Worm (Caenorhabditis elegans) whole organism, mixed stage, embryonic: Measurements from ENCODE around the gene cwp-1.

Experiments
- bed-3 ChIP-seq: fragments of 200-800 bp; sonication (Bioruptor generic); optimal IDR thresholded peaks from 3 replicates; lab custom pipeline; 2018; ENCODE audit warnings: mild to moderate bottlenecking, missing genetic modification characterization, moderate library complexity, missing compliant biosample characterization
- blmp-1 ChIP-seq: fragments of 150-350 bp; optimal IDR thresholded peaks from 2 replicates; lab custom pipeline; 2014; ENCODE audit warnings: missing biosample characterization, missing genetic modification characterization
- ceh-39 ChIP-seq: fragments of 150-350 bp; optimal IDR thresholded peaks from 2 replicates; lab custom pipeline; 2014; ENCODE audit warnings: missing biosample characterization, missing genetic modification characterization
- ceh-83 ChIP-seq: fragments of 200-800 bp; sonication (Bioruptor generic); optimal IDR thresholded peaks from 2 replicates; lab custom pipeline; 2018; ENCODE audit warnings: mild to moderate bottlenecking, missing genetic modification characterization, missing compliant biosample characterization
- ces-1 ChIP-seq: fragments of 150-350 bp; optimal IDR thresholded peaks from 2 replicates; lab custom pipeline; 2014; ENCODE audit warnings: missing biosample characterization, missing genetic modification reagents, missing genetic modification characterization
- cnd-1 ChIP-seq: fragments of 200-800 bp; sonication (Bioruptor generic); optimal IDR thresholded peaks from 2 replicates; lab custom pipeline; 2018; ENCODE audit warnings: mild to moderate bottlenecking, missing genetic modification characterization, missing compliant biosample characterization
- elt-1 ChIP-seq: sonication (generic microtip); optimal IDR thresholded peaks from 2 replicates; lab custom pipeline; 2017; ENCODE audit warnings: missing genetic modification characterization, mild to moderate bottlenecking, missing compliant biosample characterization, antibody characterized with exemption, moderate library complexity, borderline replicate concordance; ENCODE audit not compliant: insufficient read depth
- elt-3 ChIP-seq: fragments of 150-350 bp; optimal IDR thresholded peaks from 2 replicates; lab custom pipeline; 2014; ENCODE audit warnings: missing biosample characterization, missing genetic modification characterization
- flh-1 ChIP-seq: fragments of 200-800 bp; sonication (Bioruptor generic); optimal IDR thresholded peaks from 2 replicates; lab custom pipeline; 2018; ENCODE audit warnings: mild to moderate bottlenecking, missing genetic modification characterization, moderate library complexity, missing compliant biosample characterization
- hlh-1 ChIP-seq: fragments of 150-350 bp; optimal IDR thresholded peaks from 2 replicates; lab custom pipeline; 2014; ENCODE audit warnings: missing biosample characterization, missing genetic modification reagents, missing genetic modification characterization
- lin-13 ChIP-seq: fragments of 150-350 bp; optimal IDR thresholded peaks from 2 replicates; lab custom pipeline; 2014; ENCODE audit warnings: missing biosample characterization, missing genetic modification characterization
- lin-32 ChIP-seq: fragments of 200-800 bp; sonication (Bioruptor generic); optimal IDR thresholded peaks from 2 replicates; lab custom pipeline; 2018; ENCODE audit warnings: mild to moderate bottlenecking, missing genetic modification characterization, missing compliant biosample characterization
- lsy-2 ChIP-seq: fragments of 150-350 bp; optimal IDR thresholded peaks from 2 replicates; lab custom pipeline; 2014; ENCODE audit warnings: missing biosample characterization, missing genetic modification characterization
- mab-5 ChIP-seq: fragments of 150-350 bp; optimal IDR thresholded peaks from 2 replicates; lab custom pipeline; 2014; ENCODE audit warnings: missing biosample characterization, missing genetic modification characterization
- mep-1 ChIP-seq: fragments of 150-350 bp; optimal IDR thresholded peaks from 2 replicates; lab custom pipeline; 2017; ENCODE audit warnings: missing biosample characterization, missing genetic modification reagents, missing genetic modification characterization, inconsistent platforms
- mls-2 ChIP-seq: sonication (generic microtip); optimal IDR thresholded peaks from 2 replicates; lab custom pipeline; 2016; ENCODE audit warnings: mild to moderate bottlenecking, missing genetic modification characterization, moderate library complexity, missing compliant biosample characterization
- nhr-2 ChIP-seq: fragments of 150-350 bp; optimal IDR thresholded peaks from 2 replicates; lab custom pipeline; 2014; ENCODE audit warnings: missing biosample characterization, missing genetic modification characterization
- nhr-237 ChIP-seq: fragments of 150-350 bp; optimal IDR thresholded peaks from 2 replicates; lab custom pipeline; 2014; ENCODE audit warnings: missing biosample characterization, missing genetic modification characterization
- nhr-28 ChIP-seq: fragments of 150-350 bp; optimal IDR thresholded peaks from 2 replicates; lab custom pipeline; 2014; ENCODE audit warnings: missing biosample characterization, missing genetic modification characterization
- nhr-76 ChIP-seq: sonication (generic microtip); optimal IDR thresholded peaks from 2 replicates; lab custom pipeline; 2017; ENCODE audit warnings: missing biosample characterization, missing genetic modification characterization
- pha-4 ChIP-seq: fragments of 150-350 bp; optimal IDR thresholded peaks from 2 replicates; lab custom pipeline; 2018; ENCODE audit warnings: missing biosample characterization, missing genetic modification reagents, missing genetic modification characterization
- sem-2 ChIP-seq: fragments of 200-800 bp; sonication (Bioruptor generic); optimal IDR thresholded peaks from 2 replicates; lab custom pipeline; 2018; ENCODE audit warnings: mild to moderate bottlenecking, missing genetic modification characterization, missing compliant biosample characterization
- snpc-4 ChIP-seq: fragments of 150-350 bp; optimal IDR thresholded peaks from 2 replicates; lab custom pipeline; 2014; ENCODE audit warnings: missing biosample characterization, missing genetic modification characterization
- sptf-1 ChIP-seq: sonication (generic microtip); optimal IDR thresholded peaks from 2 replicates; lab custom pipeline; 2017; ENCODE audit warnings: mild to moderate bottlenecking, missing genetic modification characterization, moderate library complexity, missing compliant biosample characterization
- tbx-8 ChIP-seq: fragments of 200-800 bp; sonication (Bioruptor generic); optimal IDR thresholded peaks from 2 replicates; lab custom pipeline; 2018; ENCODE audit warnings: mild to moderate bottlenecking, missing genetic modification characterization, moderate library complexity, missing compliant biosample characterization
- unc-120 ChIP-seq: sonication (generic microtip); optimal IDR thresholded peaks from 2 replicates; lab custom pipeline; 2017; ENCODE audit warnings: missing genetic modification characterization, missing compliant biosample characterization; ENCODE audit not compliant: poor library complexity, severe bottlenecking
- unc-62 ChIP-seq: fragments of 150-350 bp; optimal IDR thresholded peaks from 2 replicates; lab custom pipeline; 2014; ENCODE audit warnings: missing biosample characterization, missing genetic modification reagents, missing genetic modification characterization
- zip-8 ChIP-seq: fragments of 150-350 bp; optimal IDR thresholded peaks from 2 replicates; lab custom pipeline; 2014; ENCODE audit warnings: missing biosample characterization, missing genetic modification characterization
- ztf-11 ChIP-seq: fragments of 150-350 bp; optimal IDR thresholded peaks from 2 replicates; lab custom pipeline; 2014; ENCODE audit warnings: missing biosample characterization, missing genetic modification characterization

The cwp-1 gene

DNA sequence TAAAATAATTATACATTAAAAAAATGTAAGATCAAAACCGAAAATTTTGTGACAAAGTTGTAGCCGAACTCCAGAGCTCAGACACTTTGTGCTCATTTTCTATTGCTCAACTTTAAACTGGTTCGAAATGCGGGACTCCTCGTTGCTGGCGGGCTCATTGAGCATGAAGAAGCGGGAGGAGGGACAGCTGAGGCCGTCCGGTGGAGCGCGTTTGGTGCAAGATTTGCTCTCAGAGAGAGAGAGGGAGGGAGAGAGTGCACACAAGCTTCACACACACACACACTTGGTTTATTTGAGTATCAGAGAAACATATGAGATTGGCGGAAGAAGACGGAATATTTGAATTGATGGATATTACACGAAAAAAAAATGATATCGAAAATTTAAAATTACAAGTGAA, 30.4 kb downstream of the cwp-1 start (continued):
- no peak for TF ChIP-seq bed-3 (GFP tag; lab: Kevin White, UChicago)
- TF ChIP-seq ceh-83 (GFP tag; lab: Kevin White, UChicago) = no peak
- TF ChIP-seq unc-62 (GFP tag; lab: Kevin White, UChicago) = no peak
- peak; percentile 70 for TF ChIP-seq mep-1 (tag; lab: Kevin White, UChicago)
- TF ChIP-seq mab-5 = no peak
- no peak for TF ChIP-seq snpc-4 (tag; lab: Kevin White, UChicago)
- TF ChIP-seq elt-3 (tag; lab: Kevin White, UChicago) = no peak
- TF ChIP-seq ztf-11 = no peak
- peak; percentile 35 for TF ChIP-seq cnd-1
- TF ChIP-seq ces-1 (GFP tag; lab: Kevin White, UChicago) = peak; percentile 9

- TF ChIP-seq pha-4 (tag; lab: Kevin White, UChicago) = no peak
- TF ChIP-seq ceh-83 (GFP tag; lab: Kevin White, UChicago) = no peak
- no peak for TF ChIP-seq sptf-1 (tag; lab: Kevin White, UChicago)
- TF ChIP-seq zip-8 (tag; lab: Kevin White, UChicago) = no peak
- no peak for TF ChIP-seq ces-1 (GFP tag; lab: Kevin White, UChicago)
- TF ChIP-seq bed-3 (GFP tag; lab: Kevin White, UChicago) = no peak
- no peak for TF ChIP-seq lin-32 (GFP tag; lab: Kevin White, UChicago)
- no peak for TF ChIP-seq sem-2 (GFP tag; lab: Kevin White, UChicago)
- TF ChIP-seq cnd-1 = no peak
- TF ChIP-seq unc-120 (tag; lab: Kevin White, UChicago) = no peak
- TF ChIP-seq elt-1 (tag; lab: Kevin White, UChicago) = no peak
- no peak for TF ChIP-seq snpc-4 (tag; lab: Kevin White, UChicago)
- TF ChIP-seq nhr-2 (tag; lab: Kevin White, UChicago) = no peak
- no peak for TF ChIP-seq ztf-11
Observed at ce11 chrV:4806859-4807258, 34.2 kb downstream of the cwp-1 start.

- TF ChIP-seq elt-3 (tag; lab: Kevin White, UChicago) (no peak), nhr-2 (tag; lab: Kevin White, UChicago) (no peak), lsy-2 (tag; lab: Kevin White, UChicago) (no peak)
Observed at ce11 chrV:4805847-4806246, 35.2 kb downstream of the cwp-1 start, which contains the start of gene R02F11.3. R02F11.3 (minus strand) TSS chrV:4805947.

DNA sequence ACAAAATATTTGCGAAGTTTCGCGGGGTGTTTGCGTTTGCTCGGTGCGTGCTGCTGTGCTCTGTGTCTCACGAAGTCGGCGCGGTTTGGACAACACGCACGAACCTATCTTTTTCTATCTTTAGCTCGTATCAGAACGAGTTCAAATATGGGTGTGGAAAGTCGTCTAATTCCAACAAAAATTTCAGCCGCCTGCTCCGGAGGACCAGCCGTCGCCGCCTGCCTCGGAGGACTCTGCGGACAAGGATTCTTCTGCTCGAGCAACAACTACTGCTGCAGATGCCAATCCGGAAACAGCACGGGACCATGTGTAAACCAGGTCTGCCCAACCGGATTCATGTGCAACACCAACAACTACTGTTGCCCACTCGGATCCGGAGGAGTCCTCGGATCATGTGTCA, 39.1 kb downstream of the cwp-1 start:
- TF ChIP-seq cnd-1 = no peak
- TF ChIP-seq blmp-1 (tag; lab: Kevin White, UChicago) = no peak
- no peak for TF ChIP-seq pha-4 (tag; lab: Kevin White, UChicago)
- TF ChIP-seq snpc-4 (tag; lab: Kevin White, UChicago) = no peak
- TF ChIP-seq ceh-39 (tag; lab: Kevin White, UChicago) = no peak
- TF ChIP-seq mls-2 (tag; lab: Kevin White, UChicago) = no peak
- TF ChIP-seq sem-2 (GFP tag; lab: Kevin White, UChicago) = no peak
- TF ChIP-seq lin-32 (GFP tag; lab: Kevin White, UChicago) = no peak
- no peak for TF ChIP-seq nhr-237 (tag; lab: Kevin White, UChicago)

ce11 chrV:4800794-4801193, 40.3 kb downstream of the cwp-1 start, which contains the start of gene R02F11.1:
R02F11.1 (plus strand) TSS chrV:4801094.
- no peak for TF ChIP-seq blmp-1 (tag; lab: Kevin White, UChicago)
- TF ChIP-seq zip-8 (tag; lab: Kevin White, UChicago) = no peak
- no peak for TF ChIP-seq hlh-1 (tag; lab: Kevin White, UChicago)
- TF ChIP-seq mls-2 (tag; lab: Kevin White, UChicago) = no peak
- TF ChIP-seq, all 35 proteins: peak for 0

DNA sequence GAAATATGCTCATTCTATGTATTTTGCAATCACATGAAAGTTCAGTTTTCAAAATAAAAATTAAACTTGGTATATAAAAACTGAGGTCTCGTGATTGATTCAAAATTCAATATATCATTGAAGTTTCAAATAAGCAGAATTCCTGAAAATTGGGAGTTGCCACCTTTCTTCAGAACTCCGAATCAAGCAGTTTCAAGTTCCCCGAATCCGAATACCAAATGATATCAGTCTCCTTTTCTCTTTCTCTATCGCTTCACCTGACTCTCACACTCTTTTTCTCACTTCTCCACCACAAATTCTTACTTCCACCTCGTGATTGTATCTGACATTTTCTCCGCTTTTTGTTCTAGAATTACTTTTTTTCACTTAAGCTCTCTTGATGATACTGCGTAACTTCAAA, 46.8 kb downstream of the cwp-1 start, which contains the start of gene R02F11.2:
TSS of gene R02F11.2 (plus strand) at position 292 of the 400 bp plus-strand sequence.
- no peak for TF ChIP-seq sptf-1 (tag; lab: Kevin White, UChicago)
- TF ChIP-seq zip-8 (tag; lab: Kevin White, UChicago) = no peak
- no peak for TF ChIP-seq blmp-1 (tag; lab: Kevin White, UChicago)
- no peak for TF ChIP-seq nhr-76 (tag; lab: Kevin White, UChicago)
- no peak for TF ChIP-seq unc-120 (tag; lab: Kevin White, UChicago)
- TF ChIP-seq nhr-28 (tag; lab: Kevin White, UChicago) = no peak
- no peak for TF ChIP-seq ztf-11
- no peak for TF ChIP-seq bed-3 (GFP tag; lab: Kevin White, UChicago)
- no peak for TF ChIP-seq lin-13 (tag; lab: Kevin White, UChicago)
- no peak for TF ChIP-seq elt-3 (tag; lab: Kevin White, UChicago)
- no peak for TF ChIP-seq nhr-237 (tag; lab: Kevin White, UChicago)
- TF ChIP-seq flh-1 = no peak
- no peak for TF ChIP-seq tbx-8 (GFP tag; lab: Kevin White, UChicago)
- no peak for TF ChIP-seq mep-1 (tag; lab: Kevin White, UChicago)
- TF ChIP-seq, all 35 proteins: peak for 0
